Worm (Caenorhabditis elegans): Measurements from ENCODE around the gene wrk-1.

wrk-1 gene

ce11 chrX:8422020-8422419, 29.6 kb upstream of the wrk-1 start, which contains the start of gene tag-123 (continued):
- no peak for TF ChIP-seq nhr-23 (tag; optimal IDR thresholded peaks at IDR 0.05)
- TF ChIP-seq sma-3 (GFP tag; optimal IDR thresholded peaks at IDR 0.05) = peak; percentile 41
- no peak for TF ChIP-seq nhr-6 (tag; optimal IDR thresholded peaks at IDR 0.05)
- TF ChIP-seq elt-3 (tag; optimal IDR thresholded peaks at IDR 0.05) = no peak
- peak; percentile 50 for TF ChIP-seq sma-9 (GFP tag; optimal IDR thresholded peaks at IDR 0.05)
- no peak for TF ChIP-seq sma-9 (tag; optimal IDR thresholded peaks at IDR 0.05)
- TF ChIP-seq nhr-77 (tag; optimal IDR thresholded peaks at IDR 0.05) = no peak
- TF ChIP-seq F13H6.1 (tag; optimal IDR thresholded peaks at IDR 0.05) = peak; percentile 32
- TF ChIP-seq ztf-11 (tag; optimal IDR thresholded peaks at IDR 0.05) = no peak
- TF ChIP-seq nhr-237 (tag; optimal IDR thresholded peaks at IDR 0.05) = no peak
- no peak for TF ChIP-seq mdl-1 (tag; optimal IDR thresholded peaks at IDR 0.05)
- peak; percentile 99 for TF ChIP-seq crh-2 (tag; optimal IDR thresholded peaks at IDR 0.05)
- no peak for TF ChIP-seq egl-27 (tag; optimal IDR thresholded peaks at IDR 0.05)
- no peak for TF ChIP-seq nhr-11 (tag; optimal IDR thresholded peaks at IDR 0.05)
- TF ChIP-seq unc-55 (GFP tag; optimal IDR thresholded peaks at IDR 0.05) = peak; percentile 70
- no peak for TF ChIP-seq unc-39 (tag; optimal IDR thresholded peaks at IDR 0.05)

- TF ChIP-seq ama-1 (optimal IDR thresholded peaks at IDR 0.05) (no peak), nhr-129 (tag; optimal IDR thresholded peaks at IDR 0.05) (no peak), snpc-4 (tag; optimal IDR thresholded peaks at IDR 0.05) (no peak), lin-11 (tag; optimal IDR thresholded peaks at IDR 0.05) (no peak), ceh-16 (tag; optimal IDR thresholded peaks at IDR 0.05) (no peak)
Measured at ce11 chrX:8421594-8421993, 29.2 kb upstream of the wrk-1 start.

- TF ChIP-seq sma-9 (GFP tag; optimal IDR thresholded peaks at IDR 0.05) = peak; percentile 18
- no peak for TF ChIP-seq sma-9 (tag; optimal IDR thresholded peaks at IDR 0.05)
- no peak for TF ChIP-seq snpc-4 (tag; optimal IDR thresholded peaks at IDR 0.05)
- TF ChIP-seq nhr-129 (tag; optimal IDR thresholded peaks at IDR 0.05) = no peak
Measured at ce11 chrX:8419252-8419651, 26.9 kb upstream of the wrk-1 start.

ce11 chrX:8418382-8418781, 26.0 kb upstream of the wrk-1 start, which contains the start of gene spp-13:
TSS of gene spp-13 (minus strand) at chrX:8418524.
- TF ChIP-seq elt-1 (tag; optimal IDR thresholded peaks at IDR 0.05) = no peak
- TF ChIP-seq nhr-25 (tag; optimal IDR thresholded peaks at IDR 0.05) = no peak
- TF ChIP-seq nhr-21 (tag; optimal IDR thresholded peaks at IDR 0.05) = peak; percentile 28
- TF ChIP-seq blmp-1 (tag; optimal IDR thresholded peaks at IDR 0.05; ENCODE audit: insufficient read depth) = no peak
- no peak for TF ChIP-seq lsy-2 (tag; optimal IDR thresholded peaks at IDR 0.05)
- no peak for TF ChIP-seq nhr-237 (tag; optimal IDR thresholded peaks at IDR 0.05)
- no peak for TF ChIP-seq nhr-129 (tag; optimal IDR thresholded peaks at IDR 0.05)
- no peak for TF ChIP-seq ceh-82 (tag; optimal IDR thresholded peaks at IDR 0.05)
- peak; percentile 54 for TF ChIP-seq sem-4 (tag; optimal IDR thresholded peaks at IDR 0.05)
- no peak for TF ChIP-seq lin-13 (GFP tag; optimal IDR thresholded peaks at IDR 0.05)
- no peak for TF ChIP-seq lin-39 (tag; optimal IDR thresholded peaks at IDR 0.05)
- no peak for TF ChIP-seq lin-11 (tag; optimal IDR thresholded peaks at IDR 0.05)
- TF ChIP-seq aly-2 (tag; optimal IDR thresholded peaks at IDR 0.05) = no peak

- TF ChIP-seq fos-1 (tag; optimal IDR thresholded peaks at IDR 0.05) (peak; percentile 19), lsy-2 (tag; optimal IDR thresholded peaks at IDR 0.05) (no peak), ceh-82 (tag; optimal IDR thresholded peaks at IDR 0.05) (no peak), sma-9 (GFP tag; optimal IDR thresholded peaks at IDR 0.05) (no peak), sma-9 (tag; optimal IDR thresholded peaks at IDR 0.05) (no peak)
Measured at ce11 chrX:8417727-8418126, 25.3 kb upstream of the wrk-1 start.

ce11 chrX:8416819-8417218, 24.4 kb upstream of the wrk-1 start, which contains the start of gene ced-8:
TSS of gene ced-8 (minus strand) at chrX:8416919.
- TF ChIP-seq alr-1 (tag; optimal IDR thresholded peaks at IDR 0.05) = no peak
- TF ChIP-seq nhr-21 (tag; optimal IDR thresholded peaks at IDR 0.05) = no peak
- no peak for TF ChIP-seq elt-3 (tag; optimal IDR thresholded peaks at IDR 0.05)
- no peak for TF ChIP-seq R02D3.7 (tag; optimal IDR thresholded peaks at IDR 0.05)
- no peak for TF ChIP-seq ceh-82 (tag; optimal IDR thresholded peaks at IDR 0.05)
- TF ChIP-seq nhr-23 (tag; optimal IDR thresholded peaks at IDR 0.05) = no peak
- TF ChIP-seq lin-13 (GFP tag; optimal IDR thresholded peaks at IDR 0.05) = no peak
- no peak for TF ChIP-seq ZK546.5 (tag; optimal IDR thresholded peaks at IDR 0.05)
- TF ChIP-seq nhr-25 (tag; optimal IDR thresholded peaks at IDR 0.05) = no peak
- TF ChIP-seq lsy-2 (tag; optimal IDR thresholded peaks at IDR 0.05) = no peak
